Worm (Caenorhabditis elegans) whole organism, L4/young adult: ENCODE results near the gene srsx-34.

Source experiments
- W03F9.2 ChIP-seq: fragments of 150-350 bp; optimal IDR thresholded peaks from 2 replicates; lab custom pipeline; 2014; ENCODE audit warnings: missing biosample characterization, missing genetic modification characterization
- dao-5 ChIP-seq: sonication (generic microtip); optimal IDR thresholded peaks from 2 replicates; lab custom pipeline; 2016; ENCODE audit warnings: missing genotype, missing genetic modification characterization, moderate library complexity, missing compliant biosample characterization
- him-1 ChIP-seq: sonication (generic microtip); optimal IDR thresholded peaks from 2 replicates; lab custom pipeline; 2016; ENCODE audit warnings: missing genotype, missing genetic modification reagents, missing genetic modification characterization, missing compliant biosample characterization

DNA sequence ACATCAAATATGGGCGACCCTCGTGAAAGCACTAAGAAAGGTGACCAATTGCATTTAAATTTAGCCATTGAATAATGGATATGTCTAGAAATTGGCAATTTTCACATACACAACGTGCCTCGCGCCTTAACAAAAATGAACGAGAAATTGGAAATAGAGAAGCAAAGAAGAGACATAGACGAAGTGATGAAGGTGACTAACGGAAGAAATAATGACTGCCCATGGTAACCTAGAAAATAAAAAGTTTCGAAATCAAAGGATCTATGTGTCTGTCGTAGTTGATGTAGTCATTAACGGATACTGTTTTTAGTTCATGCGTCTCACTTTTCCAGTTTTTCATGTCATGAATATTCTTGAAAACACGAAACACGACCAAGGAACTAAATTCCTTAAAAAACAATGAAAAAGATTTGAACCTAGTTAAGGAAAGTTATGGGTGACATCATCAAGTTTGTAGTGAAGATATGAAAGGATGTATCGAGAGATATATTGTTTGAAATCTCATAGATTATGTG, 42.3 kb downstream of the srsx-34 start:
- no peak for TF ChIP-seq W03F9.2 (tag; lab: Kevin White, UChicago)
- TF ChIP-seq dao-5, result no peak
- TF ChIP-seq him-1, result no peak
